Worm (Caenorhabditis elegans) whole organism, L1 larva: ENCODE data around the gene nhr-132.

Source experiments
- F16B12.6 ChIP-seq: fragments of 150-350 bp; optimal IDR thresholded peaks from 2 replicates; lab custom pipeline; 2014; ENCODE audit warnings: missing biosample characterization, missing genetic modification characterization
- ceh-63 ChIP-seq: fragments of 200-800 bp; sonication (Bioruptor generic); optimal IDR thresholded peaks from 2 replicates; lab custom pipeline; 2018; ENCODE audit warnings: mild to moderate bottlenecking, missing genetic modification characterization, missing compliant biosample characterization
- ceh-88 ChIP-seq: fragments of 200-800 bp; sonication (Bioruptor generic); IDR thresholded peaks from 2 replicates; pipeline ENCODE4 v1.3.6; 2022; ENCODE audit warnings: missing genetic modification characterization, missing compliant biosample characterization
- efl-1 ChIP-seq, 4 experiments: fragments of 150-350 bp; optimal IDR thresholded peaks in 3 of 4; peaks in 1 of 4; 1 replicate in 1 of 4; 2 replicates in 3 of 4; lab custom pipeline; 2014; ENCODE audit warnings: missing biosample characterization in 2 of 4, missing genetic modification characterization in 2 of 4, missing genetic modification reagents in 2 of 4
- elt-3 ChIP-seq, 6 experiments: fragments of 150-350 bp in 1 of 6; sonication (generic microtip); optimal IDR thresholded peaks; 2 replicates each; lab custom pipeline; 2017 to 2018; ENCODE audit warnings: missing biosample characterization in 6 of 6, missing genetic modification characterization in 6 of 6, inconsistent platforms in 1 of 6
- grh-1 ChIP-seq: fragments of 200-800 bp; sonication (Bioruptor generic); IDR thresholded peaks from 2 replicates; pipeline ENCODE4 v1.3.6; 2022; ENCODE audit warnings: missing genetic modification reagents, missing genetic modification characterization, missing compliant biosample characterization
- lin-14 ChIP-seq: fragments of 200-800 bp; sonication (Bioruptor generic); optimal IDR thresholded peaks from 2 replicates; lab custom pipeline; 2018; ENCODE audit warnings: mild to moderate bottlenecking, missing genetic modification characterization, moderate library complexity, missing compliant biosample characterization
- pqm-1 ChIP-seq: sonication (generic microtip); optimal IDR thresholded peaks from 3 replicates; lab custom pipeline; 2017; ENCODE audit warnings: missing biosample characterization, missing genetic modification characterization
- skn-1 ChIP-seq: fragments of 150-350 bp; optimal IDR thresholded peaks from 2 replicates; lab custom pipeline; 2014; ENCODE audit warnings: missing biosample characterization, missing genetic modification characterization
- snpc-4 ChIP-seq: fragments of 150-350 bp; optimal IDR thresholded peaks from 2 replicates; lab custom pipeline; 2014; ENCODE audit warnings: missing biosample characterization, missing genetic modification characterization
- unc-86 ChIP-seq: sonication (generic microtip); optimal IDR thresholded peaks from 2 replicates; lab custom pipeline; 2016; ENCODE audit warnings: missing genetic modification characterization, missing compliant biosample characterization

ce11 chrV:565984-566383 lies 31.7 kb downstream of the nhr-132 start, which contains the start of gene sri-73:
- no peak for TF ChIP-seq efl-1 (optimal IDR thresholded peaks at IDR 0.05; lab: Kevin White, UChicago)
- no peak for TF ChIP-seq efl-1 (GFP tag; optimal IDR thresholded peaks at IDR 0.05 in 1 of 2; lab: Kevin White, UChicago)
- TF ChIP-seq snpc-4 (tag; lab: Kevin White, UChicago): no peak
- TF ChIP-seq ceh-88: no peak
- no peak for TF ChIP-seq unc-86 (tag; lab: Kevin White, UChicago)
- no peak for TF ChIP-seq elt-3 (tag; optimal IDR thresholded peaks at IDR 0.05; lab: Kevin White, UChicago)
- no peak for TF ChIP-seq pqm-1 (tag; lab: Kevin White, UChicago)
- TF ChIP-seq grh-1 (GFP tag; lab: Robert Waterston, UW): no peak
- no peak for TF ChIP-seq ceh-63 (GFP tag; lab: Kevin White, UChicago)
- TF ChIP-seq lin-14 (GFP tag; lab: Kevin White, UChicago): no peak
- TF ChIP-seq skn-1 (tag; lab: Kevin White, UChicago): no peak
- no peak for TF ChIP-seq F16B12.6 (tag; lab: Kevin White, UChicago)
